Fruit fly (Drosophila melanogaster) whole organism, embryonic: ENCODE data around the gene CG4101.

ENCODE experiments used
- Adf1 ChIP-seq: fragments of 200-800 bp; sonication (Bioruptor generic); IDR thresholded peaks from 2 replicates; pipeline ENCODE4 v1.3.6; 2022; ENCODE audit warnings: missing biosample characterization, missing genetic modification characterization
- C15 ChIP-seq: fragments of 200-800 bp; sonication (Bioruptor generic); IDR thresholded peaks from 3 replicates; pipeline ENCODE4 v1.3.6; 2022; ENCODE audit warnings: missing biosample characterization, missing genetic modification characterization
- CG10267 ChIP-seq: fragments of 200-800 bp; sonication (Bioruptor generic); optimal IDR thresholded peaks from 2 replicates; lab custom pipeline; 2018; ENCODE audit warnings: missing biosample characterization, mild to moderate bottlenecking, missing genetic modification characterization, moderate library complexity
- CG10431 ChIP-seq: fragments of 200-800 bp; sonication (Bioruptor generic); optimal IDR thresholded peaks from 3 replicates; lab custom pipeline; 2018; ENCODE audit warnings: missing biosample characterization, mild to moderate bottlenecking, missing genetic modification characterization
- CG12104 ChIP-seq: fragments of 200-800 bp; sonication (Bioruptor generic); optimal IDR thresholded peaks from 3 replicates; lab custom pipeline; 2016; ENCODE audit warnings: missing biosample characterization, missing genetic modification characterization
- CG12155 ChIP-seq: fragments of 200-800 bp; sonication (Bioruptor generic); optimal IDR thresholded peaks from 3 replicates; lab custom pipeline; 2016; ENCODE audit warnings: missing biosample characterization, missing genetic modification characterization
- CG12659 ChIP-seq: fragments of 200-800 bp; sonication (Bioruptor generic); optimal IDR thresholded peaks from 3 replicates; lab custom pipeline; 2017; ENCODE audit warnings: mild to moderate bottlenecking, missing biosample characterization, missing genetic modification reagents, missing genetic modification characterization
- CG14050 ChIP-seq: fragments of 200-800 bp; sonication (Bioruptor generic); IDR thresholded peaks from 3 replicates; pipeline ENCODE4 v1.3.6; 2022; ENCODE audit warnings: missing biosample characterization, missing genetic modification characterization
- CG14710 ChIP-seq: fragments of 200-800 bp; sonication (Bioruptor generic); optimal IDR thresholded peaks from 3 replicates; lab custom pipeline; 2019; ENCODE audit warnings: missing biosample characterization, mild to moderate bottlenecking, missing genetic modification characterization, moderate library complexity
- CG15601 ChIP-seq: fragments of 200-800 bp; sonication (Bioruptor generic); optimal IDR thresholded peaks from 3 replicates; lab custom pipeline; 2019; ENCODE audit warnings: missing biosample characterization, mild to moderate bottlenecking, missing genetic modification characterization, moderate library complexity
- CG16813 ChIP-seq: fragments of 200-800 bp; sonication (Bioruptor generic); IDR thresholded peaks from 3 replicates; pipeline ENCODE4 v1.3.6; 2022; ENCODE audit warnings: missing biosample characterization, missing genetic modification characterization; ENCODE audit not compliant: partially characterized antibody
- CG17186 ChIP-seq: fragments of 200-800 bp; sonication (Bioruptor generic); optimal IDR thresholded peaks from 3 replicates; lab custom pipeline; 2017; ENCODE audit warnings: missing biosample characterization, missing genetic modification reagents, missing genetic modification characterization
- CG18599 ChIP-seq: fragments of 200-800 bp; sonication (Bioruptor generic); optimal IDR thresholded peaks from 3 replicates; lab custom pipeline; 2017; ENCODE audit warnings: missing biosample characterization, missing genetic modification characterization, mild to moderate bottlenecking, moderate library complexity, missing genetic modification reagents
- CG18764 ChIP-seq: fragments of 200-800 bp; sonication (Bioruptor generic); optimal IDR thresholded peaks from 3 replicates; lab custom pipeline; 2016; ENCODE audit warnings: missing biosample characterization, missing genetic modification characterization
- CG2116 ChIP-seq: fragments of 200-800 bp; sonication (Bioruptor generic); optimal IDR thresholded peaks from 3 replicates; lab custom pipeline; 2018; ENCODE audit warnings: missing biosample characterization, mild to moderate bottlenecking, missing genetic modification characterization
- CG7963 ChIP-seq: fragments of 200-800 bp; sonication (Bioruptor generic); IDR thresholded peaks from 3 replicates; pipeline ENCODE4 v1.3.6; 2022; ENCODE audit warnings: missing biosample characterization, missing genetic modification characterization; ENCODE audit not compliant: partially characterized antibody
- CG9437 ChIP-seq: fragments of 200-800 bp; sonication (Bioruptor generic); optimal IDR thresholded peaks from 2 replicates; lab custom pipeline; 2018; ENCODE audit warnings: missing biosample characterization, mild to moderate bottlenecking, missing genetic modification characterization
- CHES-1-like ChIP-seq: fragments of 200-800 bp; sonication (Bioruptor generic); optimal IDR thresholded peaks from 2 replicates; lab custom pipeline; 2016; ENCODE audit warnings: missing biosample characterization, missing genetic modification characterization
- Camta ChIP-seq: fragments of 200-800 bp; sonication (Bioruptor generic); optimal IDR thresholded peaks from 2 replicates; lab custom pipeline; 2016; ENCODE audit warnings: missing biosample characterization, missing genetic modification characterization
- Deaf1 ChIP-seq: fragments of 200-800 bp; optimal IDR thresholded peaks from 3 replicates; lab custom pipeline; 2019; ENCODE audit warnings: missing biosample characterization, mild to moderate bottlenecking, missing genetic modification characterization, moderate library complexity
- Dek ChIP-seq: fragments of 200-800 bp; sonication (Bioruptor generic); optimal IDR thresholded peaks from 3 replicates; lab custom pipeline; 2019; ENCODE audit warnings: missing biosample characterization, mild to moderate bottlenecking, missing genetic modification characterization, moderate library complexity
- Dll ChIP-seq: fragments of 200-800 bp; sonication (Bioruptor generic); IDR thresholded peaks from 4 replicates; pipeline ENCODE4 v1.3.6; 2022; ENCODE audit warnings: missing biosample characterization, missing genetic modification characterization; ENCODE audit not compliant: partially characterized antibody
- Dref ChIP-seq: fragments of 200-800 bp; sonication (Bioruptor generic); IDR thresholded peaks from 2 replicates; pipeline ENCODE4 v1.3.6; 2022; ENCODE audit warnings: missing biosample characterization, missing genetic modification characterization
- E2f2 ChIP-seq: fragments of 200-800 bp; sonication (Bioruptor generic); IDR thresholded peaks from 2 replicates; pipeline ENCODE4 v1.3.6; 2022; ENCODE audit warnings: missing biosample characterization, missing genetic modification characterization
- Elba2 ChIP-seq: fragments of 200-800 bp; sonication (Bioruptor generic); optimal IDR thresholded peaks from 3 replicates; lab custom pipeline; 2016; ENCODE audit warnings: missing biosample characterization, missing genetic modification characterization
- HLH54F ChIP-seq: fragments of 200-800 bp; sonication (Bioruptor generic); optimal IDR thresholded peaks from 3 replicates; lab custom pipeline; 2016; ENCODE audit warnings: missing biosample characterization, missing genetic modification characterization
- Hey ChIP-seq: fragments of 200-800 bp; sonication (Bioruptor generic); optimal IDR thresholded peaks from 3 replicates; lab custom pipeline; 2018; ENCODE audit warnings: missing biosample characterization, mild to moderate bottlenecking, missing genetic modification characterization
- HmgZ ChIP-seq: fragments of 200-800 bp; sonication (Bioruptor generic); optimal IDR thresholded peaks from 2 replicates; lab custom pipeline; 2018; ENCODE audit warnings: missing biosample characterization, mild to moderate bottlenecking, missing genetic modification characterization
- Hmx ChIP-seq: fragments of 200-800 bp; sonication (Bioruptor generic); optimal IDR thresholded peaks from 2 replicates; lab custom pipeline; 2016; ENCODE audit warnings: missing biosample characterization, missing genetic modification characterization
- Jarid2 ChIP-seq: fragments of 200-800 bp; sonication (Bioruptor generic); optimal IDR thresholded peaks from 3 replicates; lab custom pipeline; 2017; ENCODE audit warnings: mild to moderate bottlenecking, missing biosample characterization, missing genetic modification reagents, missing genetic modification characterization
- Nf-YA ChIP-seq: fragments of 200-800 bp; sonication (Bioruptor generic); IDR thresholded peaks from 2 replicates; pipeline ENCODE4 v1.3.6; 2022; ENCODE audit warnings: missing biosample characterization, missing genetic modification characterization
- Oli ChIP-seq: fragments of 200-800 bp; sonication (Bioruptor generic); optimal IDR thresholded peaks from 2 replicates; lab custom pipeline; 2018; ENCODE audit warnings: missing biosample characterization, mild to moderate bottlenecking, missing genetic modification characterization, moderate library complexity
- Scr ChIP-seq: fragments of 200-800 bp; sonication (Bioruptor generic); IDR thresholded peaks from 2 replicates; pipeline ENCODE4 v1.3.6; 2022; ENCODE audit warnings: missing biosample characterization, missing genetic modification characterization; ENCODE audit not compliant: partially characterized antibody
- Sin3A ChIP-seq: fragments of >200 bp; optimal IDR thresholded peaks from 2 replicates; lab custom pipeline; 2018
- ac ChIP-seq: fragments of 200-800 bp; sonication (Bioruptor generic); optimal IDR thresholded peaks from 3 replicates; lab custom pipeline; 2017; ENCODE audit warnings: missing biosample characterization, mild to moderate bottlenecking, missing genetic modification characterization
- amos ChIP-seq: fragments of 200-800 bp; sonication (Bioruptor generic); IDR thresholded peaks from 2 replicates; pipeline ENCODE4 v1.3.6; 2022; ENCODE audit warnings: missing biosample characterization, missing genetic modification characterization; ENCODE audit not compliant: partially characterized antibody
- caup ChIP-seq: fragments of 200-800 bp; sonication (Bioruptor generic); optimal IDR thresholded peaks from 3 replicates; lab custom pipeline; 2017; ENCODE audit warnings: missing biosample characterization, mild to moderate bottlenecking, missing genetic modification characterization, moderate library complexity; ENCODE audit not compliant: severe bottlenecking
- gsb-n ChIP-seq: fragments of 200-800 bp; sonication (Bioruptor generic); optimal IDR thresholded peaks from 3 replicates; lab custom pipeline; 2018; ENCODE audit warnings: missing biosample characterization, mild to moderate bottlenecking, missing genetic modification characterization
- hb ChIP-seq: fragments of 200-800 bp; sonication (Bioruptor generic); IDR thresholded peaks from 3 replicates; pipeline ENCODE4 v1.3.6; 2022; ENCODE audit warnings: missing biosample characterization, missing genetic modification characterization; ENCODE audit not compliant: partially characterized antibody
- klu ChIP-seq: fragments of 200-800 bp; sonication (Bioruptor generic); IDR thresholded peaks from 2 replicates; pipeline ENCODE4 v1.3.6; 2022; ENCODE audit warnings: missing biosample characterization, missing genetic modification characterization
- maf-S ChIP-seq: fragments of 200-800 bp; sonication (Bioruptor generic); optimal IDR thresholded peaks from 2 replicates; lab custom pipeline; 2016; ENCODE audit warnings: missing biosample characterization, missing genetic modification characterization
- pum ChIP-seq: fragments of 200-800 bp; sonication (Bioruptor generic); optimal IDR thresholded peaks from 2 replicates; lab custom pipeline; 2016; ENCODE audit warnings: missing biosample characterization, missing genetic modification characterization
- sd ChIP-seq: fragments of 200-800 bp; sonication (Bioruptor generic); optimal IDR thresholded peaks from 3 replicates; lab custom pipeline; 2018; ENCODE audit warnings: missing biosample characterization, mild to moderate bottlenecking, missing genetic modification characterization, moderate library complexity
- sr ChIP-seq: fragments of 200-800 bp; sonication (Bioruptor generic); IDR thresholded peaks from 3 replicates; pipeline ENCODE4 v1.3.6; 2022; ENCODE audit warnings: missing biosample characterization, missing genetic modification characterization
- twi ChIP-seq: fragments of 200-800 bp; optimal IDR thresholded peaks from 2 replicates; lab custom pipeline; 2019; ENCODE audit warnings: missing biosample characterization, mild to moderate bottlenecking, missing genetic modification characterization, moderate library complexity
- unc-4 ChIP-seq: fragments of 200-800 bp; sonication (Bioruptor generic); IDR thresholded peaks from 2 replicates; pipeline ENCODE4 v1.3.6; 2022; ENCODE audit warnings: missing biosample characterization, missing genetic modification characterization; ENCODE audit not compliant: partially characterized antibody
- vfl ChIP-seq: fragments of 200-800 bp; sonication (Bioruptor generic); optimal IDR thresholded peaks from 2 replicates; lab custom pipeline; 2016; ENCODE audit warnings: missing biosample characterization, missing genetic modification characterization
- vnd ChIP-seq: fragments of 200-800 bp; sonication (Bioruptor generic); IDR thresholded peaks from 3 replicates; pipeline ENCODE4 v1.3.6; 2022; ENCODE audit warnings: missing biosample characterization, missing genetic modification characterization; ENCODE audit not compliant: partially characterized antibody
- wdn ChIP-seq: fragments of 200-800 bp; sonication (Bioruptor generic); IDR thresholded peaks from 2 replicates; pipeline ENCODE4 v1.3.6; 2022; ENCODE audit warnings: missing biosample characterization, missing genetic modification characterization

The CG4101 gene

DNA sequence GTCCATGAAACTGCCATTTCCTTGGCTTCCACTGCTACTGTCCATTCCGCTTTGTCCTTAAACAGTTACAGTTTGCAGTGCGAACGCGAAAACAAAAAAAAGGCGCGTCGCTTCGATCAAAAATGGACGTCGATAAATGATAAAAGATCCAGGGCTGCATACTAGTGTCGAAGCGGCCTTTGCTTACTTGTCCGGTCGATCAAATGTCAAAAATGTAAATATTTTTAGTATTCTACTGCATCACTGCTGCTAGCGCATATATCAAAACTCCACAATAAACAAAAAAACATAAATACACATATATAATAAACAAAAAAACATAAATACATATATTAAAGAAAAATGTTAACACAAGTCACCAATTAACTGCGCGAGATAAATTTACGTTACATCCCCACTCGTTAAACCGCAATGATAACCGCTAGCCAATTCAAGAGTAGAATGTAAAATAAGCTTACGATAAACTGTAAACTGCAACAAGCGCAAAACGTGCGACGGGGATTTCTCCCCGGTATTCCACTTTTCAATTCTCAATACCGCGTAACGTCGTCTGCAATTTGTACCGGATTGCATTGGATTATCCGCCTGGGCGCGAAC, 17.3 kb upstream of the CG4101 start, which contains the start of the genes spd-2 and Apl:
Gene spd-2 (minus strand): TSS at position 93 of the 597 bp plus-strand sequence.
Gene Apl (plus strand): TSS at position 260 of the 597 bp plus-strand sequence.
- no peak for TF ChIP-seq Adf1 (GFP tag; lab: Robert Waterston, UW)
- TF ChIP-seq Dll = peak; percentile 38; the same call in 1 of the 4 replicates
- TF ChIP-seq CG12659 (GFP tag; lab: Kevin White, UChicago) = peak; percentile 45
- TF ChIP-seq E2f2 = peak; percentile 75
- TF ChIP-seq Sin3A = no peak
- TF ChIP-seq Nf-YA = no peak
- TF ChIP-seq Dek = no peak
- TF ChIP-seq CG17186 (GFP tag; lab: Kevin White, UChicago) = peak; percentile 30
- no peak for TF ChIP-seq sr (GFP tag; lab: Robert Waterston, UW)
- TF ChIP-seq hb (GFP tag; lab: Robert Waterston, UW) = peak; percentile 68; the same call in 2 of the 3 replicates
- peak; percentile 19 for TF ChIP-seq CG10267 (tag; lab: Kevin White, UChicago)
- no peak for TF ChIP-seq Deaf1 (tag; lab: Kevin White, UChicago)
- TF ChIP-seq amos (GFP tag; lab: Robert Waterston, UW) = peak; percentile 57
- no peak for TF ChIP-seq Hey (tag; lab: Kevin White, UChicago)
- TF ChIP-seq CG10431 (GFP tag; lab: Kevin White, UChicago) = no peak
- TF ChIP-seq unc-4 (GFP tag; lab: Robert Waterston, UW) = 0 out of 2 replicates have a peak, but pooled peaks have one; percentile 35
- peak; percentile 51 for TF ChIP-seq CG18764 (GFP tag; lab: Kevin White, UChicago)
- no peak for TF ChIP-seq caup
- no peak for TF ChIP-seq C15
- no peak for TF ChIP-seq pum (GFP tag; lab: Kevin White, UChicago)
- TF ChIP-seq CG14710 (tag; lab: Kevin White, UChicago) = peak; percentile 36
- peak; percentile 55 for TF ChIP-seq CG2116 (GFP tag; lab: Kevin White, UChicago)
- TF ChIP-seq HLH54F = no peak
- TF ChIP-seq sd = no peak
- no peak for TF ChIP-seq ac
- TF ChIP-seq Elba2 (GFP tag; lab: Kevin White, UChicago) = no peak
- TF ChIP-seq CG15601 = peak; percentile 2
- no peak for TF ChIP-seq maf-S (GFP tag; lab: Kevin White, UChicago)
- TF ChIP-seq Dref (GFP tag; lab: Robert Waterston, UW) = peak; percentile 64
- no peak for TF ChIP-seq Hmx (GFP tag; lab: Kevin White, UChicago)
- no peak for TF ChIP-seq vfl (GFP tag; lab: Kevin White, UChicago)
- peak; percentile 11 for TF ChIP-seq CG12155 (GFP tag; lab: Kevin White, UChicago)
- TF ChIP-seq vnd (GFP tag; lab: Robert Waterston, UW) = peak; percentile 54; the same call in 1 of the 3 replicates
- no peak for TF ChIP-seq CG7963 (GFP tag; lab: Robert Waterston, UW)
- no peak for TF ChIP-seq klu (GFP tag; lab: Robert Waterston, UW)
- TF ChIP-seq Oli (tag; lab: Kevin White, UChicago) = no peak
- TF ChIP-seq Jarid2 (GFP tag; lab: Kevin White, UChicago) = no peak
- peak; percentile 57 for TF ChIP-seq Scr (GFP tag; lab: Robert Waterston, UW)
- no peak for TF ChIP-seq twi (tag; lab: Kevin White, UChicago)
- TF ChIP-seq wdn = no peak
- TF ChIP-seq HmgZ = peak; percentile 29
- TF ChIP-seq CG14050 (GFP tag; lab: Robert Waterston, UW) = no peak
- TF ChIP-seq gsb-n = no peak
- TF ChIP-seq CG16813 (GFP tag; lab: Robert Waterston, UW) = peak; percentile 61
- no peak for TF ChIP-seq CG18599 (GFP tag; lab: Kevin White, UChicago)
- no peak for TF ChIP-seq Camta (GFP tag; lab: Kevin White, UChicago)
- peak; percentile 81 for TF ChIP-seq CG9437
- no peak for TF ChIP-seq CHES-1-like (GFP tag; lab: Kevin White, UChicago)
- no peak for TF ChIP-seq CG12104 (GFP tag; lab: Kevin White, UChicago)
